Fruit fly (Drosophila melanogaster) whole organism, embryonic: ENCODE results near the gene CG9184.

Source experiments
- Adf1 ChIP-seq: fragments of 200-800 bp; sonication (Bioruptor generic); IDR thresholded peaks from 2 replicates; pipeline ENCODE4 v1.3.6; 2022; ENCODE audit warnings: missing biosample characterization, missing genetic modification characterization
- CG10267 ChIP-seq: fragments of 200-800 bp; sonication (Bioruptor generic); optimal IDR thresholded peaks from 2 replicates; lab custom pipeline; 2018; ENCODE audit warnings: missing biosample characterization, mild to moderate bottlenecking, missing genetic modification characterization, moderate library complexity
- CG10431 ChIP-seq: fragments of 200-800 bp; sonication (Bioruptor generic); optimal IDR thresholded peaks from 3 replicates; lab custom pipeline; 2018; ENCODE audit warnings: missing biosample characterization, mild to moderate bottlenecking, missing genetic modification characterization
- CG11247 ChIP-seq: fragments of 200-800 bp; sonication (Bioruptor generic); IDR thresholded peaks from 2 replicates; pipeline ENCODE4 v1.3.6; 2022; ENCODE audit warnings: missing biosample characterization, missing genetic modification characterization
- CG11560 ChIP-seq: fragments of 200-800 bp; sonication (Bioruptor generic); IDR thresholded peaks from 3 replicates; pipeline ENCODE4 v1.3.6; 2022; ENCODE audit warnings: missing biosample characterization, missing genetic modification characterization
- CG12104 ChIP-seq: fragments of 200-800 bp; sonication (Bioruptor generic); optimal IDR thresholded peaks from 3 replicates; lab custom pipeline; 2016; ENCODE audit warnings: missing biosample characterization, missing genetic modification characterization
- CG12942 ChIP-seq: fragments of 200-800 bp; sonication (Bioruptor generic); optimal IDR thresholded peaks from 3 replicates; lab custom pipeline; 2016; ENCODE audit warnings: missing biosample characterization, missing genetic modification characterization
- CG16813 ChIP-seq: fragments of 200-800 bp; sonication (Bioruptor generic); IDR thresholded peaks from 3 replicates; pipeline ENCODE4 v1.3.6; 2022; ENCODE audit warnings: missing biosample characterization, missing genetic modification characterization; ENCODE audit not compliant: partially characterized antibody
- CG17568 ChIP-seq: fragments of 200-800 bp; sonication (Bioruptor generic); optimal IDR thresholded peaks from 2 replicates; lab custom pipeline; 2018; ENCODE audit warnings: missing biosample characterization, mild to moderate bottlenecking, missing genetic modification characterization, moderate library complexity
- CG18262 ChIP-seq: fragments of 200-800 bp; optimal IDR thresholded peaks from 3 replicates; lab custom pipeline; 2019; ENCODE audit warnings: missing biosample characterization, mild to moderate bottlenecking, missing genetic modification characterization, moderate library complexity
- CG18599 ChIP-seq: fragments of 200-800 bp; sonication (Bioruptor generic); optimal IDR thresholded peaks from 3 replicates; lab custom pipeline; 2017; ENCODE audit warnings: missing biosample characterization, missing genetic modification characterization, mild to moderate bottlenecking, moderate library complexity, missing genetic modification reagents
- CG34422 ChIP-seq: fragments of 200-800 bp; sonication (Bioruptor generic); IDR thresholded peaks from 3 replicates; pipeline ENCODE4 v1.3.6; 2022; ENCODE audit warnings: missing biosample characterization, missing genetic modification characterization
- CG4328 ChIP-seq: fragments of 200-800 bp; sonication (Bioruptor generic); optimal IDR thresholded peaks from 3 replicates; lab custom pipeline; 2017; ENCODE audit warnings: missing biosample characterization, missing genetic modification reagents, missing genetic modification characterization
- CG4404 ChIP-seq: fragments of 200-800 bp; sonication (Bioruptor generic); IDR thresholded peaks from 2 replicates; pipeline ENCODE4 v1.3.6; 2022; ENCODE audit warnings: missing biosample characterization, missing genetic modification characterization
- CG6254 ChIP-seq: fragments of 200-800 bp; sonication (Bioruptor generic); optimal IDR thresholded peaks from 3 replicates; lab custom pipeline; 2017; ENCODE audit warnings: mild to moderate bottlenecking, missing biosample characterization, missing genetic modification reagents, missing genetic modification characterization
- CG7786 ChIP-seq: fragments of 200-800 bp; sonication (Bioruptor generic); optimal IDR thresholded peaks from 2 replicates; lab custom pipeline; 2016; ENCODE audit warnings: missing biosample characterization, missing genetic modification characterization
- CG7987 ChIP-seq: fragments of 200-800 bp; sonication (Bioruptor generic); optimal IDR thresholded peaks from 2 replicates; lab custom pipeline; 2018; ENCODE audit warnings: missing biosample characterization, mild to moderate bottlenecking, missing genetic modification characterization, moderate library complexity
- CG9797 ChIP-seq: fragments of 200-800 bp; sonication (Bioruptor generic); optimal IDR thresholded peaks from 3 replicates; lab custom pipeline; 2018; ENCODE audit warnings: missing biosample characterization, mild to moderate bottlenecking, missing genetic modification characterization
- CG9876 ChIP-seq: fragments of 200-800 bp; sonication (Bioruptor generic); optimal IDR thresholded peaks from 2 replicates; lab custom pipeline; 2016; ENCODE audit warnings: missing biosample characterization, missing genetic modification characterization
- Deaf1 ChIP-seq: fragments of 200-800 bp; optimal IDR thresholded peaks from 3 replicates; lab custom pipeline; 2019; ENCODE audit warnings: missing biosample characterization, mild to moderate bottlenecking, missing genetic modification characterization, moderate library complexity
- Dip3 ChIP-seq: fragments of 200-800 bp; sonication (Bioruptor generic); optimal IDR thresholded peaks from 3 replicates; lab custom pipeline; 2016; ENCODE audit warnings: missing biosample characterization, missing genetic modification characterization
- Dll ChIP-seq: fragments of 200-800 bp; sonication (Bioruptor generic); IDR thresholded peaks from 4 replicates; pipeline ENCODE4 v1.3.6; 2022; ENCODE audit warnings: missing biosample characterization, missing genetic modification characterization; ENCODE audit not compliant: partially characterized antibody
- Dref ChIP-seq: fragments of 200-800 bp; sonication (Bioruptor generic); IDR thresholded peaks from 2 replicates; pipeline ENCODE4 v1.3.6; 2022; ENCODE audit warnings: missing biosample characterization, missing genetic modification characterization
- ERR ChIP-seq: fragments of 200-800 bp; sonication (Bioruptor generic); optimal IDR thresholded peaks from 2 replicates; lab custom pipeline; 2016; ENCODE audit warnings: missing biosample characterization, missing genetic modification characterization
- Elba2 ChIP-seq: fragments of 200-800 bp; sonication (Bioruptor generic); optimal IDR thresholded peaks from 3 replicates; lab custom pipeline; 2016; ENCODE audit warnings: missing biosample characterization, missing genetic modification characterization
- HLH54F ChIP-seq: fragments of 200-800 bp; sonication (Bioruptor generic); optimal IDR thresholded peaks from 3 replicates; lab custom pipeline; 2016; ENCODE audit warnings: missing biosample characterization, missing genetic modification characterization
- Hmx ChIP-seq: fragments of 200-800 bp; sonication (Bioruptor generic); optimal IDR thresholded peaks from 2 replicates; lab custom pipeline; 2016; ENCODE audit warnings: missing biosample characterization, missing genetic modification characterization
- Mrtf ChIP-seq: fragments of 200-800 bp; sonication (Bioruptor generic); IDR thresholded peaks from 3 replicates; pipeline ENCODE4 v1.3.6; 2022; ENCODE audit warnings: missing biosample characterization, missing genetic modification characterization
- NC2β ChIP-seq: fragments of 200-800 bp; sonication (Bioruptor generic); optimal IDR thresholded peaks from 2 replicates; lab custom pipeline; 2016; ENCODE audit warnings: missing biosample characterization, missing genetic modification characterization
- Nf-YA ChIP-seq: fragments of 200-800 bp; sonication (Bioruptor generic); IDR thresholded peaks from 2 replicates; pipeline ENCODE4 v1.3.6; 2022; ENCODE audit warnings: missing biosample characterization, missing genetic modification characterization
- Side ChIP-seq: fragments of 200-800 bp; sonication (Bioruptor generic); optimal IDR thresholded peaks from 2 replicates; lab custom pipeline; 2016; ENCODE audit warnings: missing biosample characterization, missing genetic modification characterization
- Six4 ChIP-seq: fragments of 200-800 bp; sonication (Bioruptor generic); optimal IDR thresholded peaks from 2 replicates; lab custom pipeline; 2016; ENCODE audit warnings: missing biosample characterization, missing genetic modification characterization
- cg ChIP-seq: fragments of 200-800 bp; sonication (Bioruptor generic); optimal IDR thresholded peaks from 3 replicates; lab custom pipeline; 2019; ENCODE audit warnings: missing biosample characterization, mild to moderate bottlenecking, missing genetic modification characterization, moderate library complexity
- ci ChIP-seq: fragments of 200-800 bp; sonication (Bioruptor generic); IDR thresholded peaks from 3 replicates; pipeline ENCODE4 v1.3.6; 2022; ENCODE audit warnings: missing biosample characterization, missing genetic modification characterization
- da ChIP-seq: fragments of 200-800 bp; sonication (Bioruptor generic); optimal IDR thresholded peaks from 2 replicates; lab custom pipeline; 2016; ENCODE audit warnings: missing biosample characterization, missing genetic modification characterization
- dmrt99B ChIP-seq: fragments of 200-800 bp; sonication (Bioruptor generic); optimal IDR thresholded peaks from 2 replicates; lab custom pipeline; 2018; ENCODE audit warnings: missing biosample characterization, mild to moderate bottlenecking, missing genetic modification characterization, moderate library complexity
- ems ChIP-seq: fragments of 200-800 bp; sonication (Bioruptor generic); optimal IDR thresholded peaks from 3 replicates; lab custom pipeline; 2016; ENCODE audit warnings: missing biosample characterization, missing genetic modification characterization
- fd64A ChIP-seq: fragments of 200-800 bp; sonication (Bioruptor generic); optimal IDR thresholded peaks from 3 replicates; lab custom pipeline; 2018; ENCODE audit warnings: missing biosample characterization, mild to moderate bottlenecking, missing genetic modification characterization
- grau ChIP-seq: fragments of 200-800 bp; optimal IDR thresholded peaks from 3 replicates; lab custom pipeline; 2019; ENCODE audit warnings: missing biosample characterization, mild to moderate bottlenecking, missing genetic modification characterization, moderate library complexity
- ind ChIP-seq: fragments of 200-800 bp; sonication (Bioruptor generic); optimal IDR thresholded peaks from 3 replicates; lab custom pipeline; 2016; ENCODE audit warnings: missing biosample characterization, missing genetic modification characterization
- lov ChIP-seq, 2 experiments: fragments of 200-800 bp in 1 of 2; fragments of >200 bp in 1 of 2; sonication (Bioruptor generic) in 1 of 2; IDR thresholded peaks in 1 of 2; optimal IDR thresholded peaks in 1 of 2; 2 replicates in 1 of 2; 3 replicates in 1 of 2; pipeline versions ENCODE4 v1.3.6 to Lab custom; 2017 to 2022; ENCODE audit warnings: missing biosample characterization in 1 of 2, missing genetic modification characterization in 1 of 2
- mld ChIP-seq: fragments of 200-800 bp; sonication (Bioruptor generic); IDR thresholded peaks from 3 replicates; pipeline ENCODE4 v1.3.6; 2022; ENCODE audit warnings: missing biosample characterization, missing genetic modification characterization; ENCODE audit not compliant: partially characterized antibody
- pzg ChIP-seq: fragments of 200-800 bp; sonication (Bioruptor generic); optimal IDR thresholded peaks from 3 replicates; lab custom pipeline; 2018; ENCODE audit warnings: missing biosample characterization, mild to moderate bottlenecking, missing genetic modification characterization, moderate library complexity
- sd ChIP-seq: fragments of 200-800 bp; sonication (Bioruptor generic); optimal IDR thresholded peaks from 3 replicates; lab custom pipeline; 2018; ENCODE audit warnings: missing biosample characterization, mild to moderate bottlenecking, missing genetic modification characterization, moderate library complexity
- shn ChIP-seq: fragments of 200-800 bp; sonication (Bioruptor generic); optimal IDR thresholded peaks from 3 replicates; lab custom pipeline; 2016; ENCODE audit warnings: missing biosample characterization, missing genetic modification characterization
- sug ChIP-seq: fragments of 200-800 bp; optimal IDR thresholded peaks from 2 replicates; lab custom pipeline; 2019; ENCODE audit warnings: missing biosample characterization, mild to moderate bottlenecking, missing genetic modification characterization, moderate library complexity
- tin ChIP-seq: fragments of 200-800 bp; sonication (Bioruptor generic); optimal IDR thresholded peaks from 3 replicates; lab custom pipeline; 2016; ENCODE audit warnings: missing biosample characterization, missing genetic modification characterization
- tna ChIP-seq: fragments of 200-800 bp; sonication (Bioruptor generic); IDR thresholded peaks from 2 replicates; pipeline ENCODE4 v1.3.6; 2022; ENCODE audit warnings: missing biosample characterization, missing genetic modification characterization; ENCODE audit not compliant: partially characterized antibody
- toy ChIP-seq: fragments of 200-800 bp; sonication (Bioruptor generic); IDR thresholded peaks from 2 replicates; pipeline ENCODE4 v1.3.6; 2022; ENCODE audit warnings: missing biosample characterization, missing genetic modification characterization
- yki ChIP-seq: fragments of >200 bp; optimal IDR thresholded peaks from 3 replicates; lab custom pipeline; 2018

Gene CG9184

DNA sequence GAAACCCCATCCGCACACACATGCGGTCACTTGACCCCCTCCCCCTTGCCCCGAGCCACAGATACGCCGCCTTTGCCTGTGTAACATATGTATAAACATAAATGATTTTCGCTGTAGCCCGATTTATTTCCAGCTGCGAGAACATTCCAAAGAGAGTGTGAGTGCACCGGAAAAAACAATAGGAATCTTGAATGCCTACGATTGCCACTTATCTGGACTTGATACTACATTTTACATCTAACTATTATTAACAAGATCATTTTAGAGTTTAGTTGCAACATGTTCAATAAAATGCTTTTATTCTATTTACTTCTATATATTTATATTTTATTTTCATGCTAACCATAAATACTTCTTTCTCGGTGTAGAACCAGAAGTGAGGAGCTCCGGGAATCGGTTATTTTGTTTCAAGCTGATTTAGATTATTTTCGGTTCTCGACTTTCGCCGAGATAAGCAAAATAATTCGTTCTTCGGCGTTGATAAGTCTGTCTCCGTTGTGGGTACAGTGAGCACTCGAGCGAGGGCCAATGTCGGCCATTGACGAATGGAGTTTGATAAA lies 22.4 kb downstream of the CG9184 start (continued):
- TF ChIP-seq CG34422 (GFP tag; lab: Robert Waterston, UW), result peak; percentile 86
- TF ChIP-seq Dll, result no peak
- 0 out of 2 replicates have a peak, but pooled peaks have one; percentile 7 for TF ChIP-seq Adf1 (GFP tag; lab: Robert Waterston, UW)
- TF ChIP-seq Dref (GFP tag; lab: Robert Waterston, UW), result no peak
- peak; percentile 76 for TF ChIP-seq CG12942
- TF ChIP-seq ERR, result no peak
- TF ChIP-seq CG7987 (GFP tag; lab: Kevin White, UChicago), result peak; percentile 33
- TF ChIP-seq CG12104 (GFP tag; lab: Kevin White, UChicago), result peak; percentile 60
- TF ChIP-seq CG10267, result peak; percentile 84
- no peak for TF ChIP-seq pzg (GFP tag; lab: Kevin White, UChicago)
- no peak for TF ChIP-seq Side
- peak; percentile 70 for TF ChIP-seq CG10431 (GFP tag; lab: Kevin White, UChicago)
- no peak for TF ChIP-seq CG9876 (GFP tag; lab: Kevin White, UChicago)
- 0 out of 3 replicates have a peak, but pooled peaks have one; percentile 48 for TF ChIP-seq CG11560
- no peak; the same call in 1 of the 2 replicates for TF ChIP-seq tna (GFP tag; lab: Robert Waterston, UW)
- peak; percentile 90 for TF ChIP-seq CG18599 (GFP tag; lab: Kevin White, UChicago)
- no peak for TF ChIP-seq Hmx (GFP tag; lab: Kevin White, UChicago)
- TF ChIP-seq CG4328, result peak; percentile 84
- peak; percentile 68 for TF ChIP-seq Deaf1 (tag; lab: Kevin White, UChicago)
- no peak for TF ChIP-seq yki (lab: Kevin White, UChicago)
- TF ChIP-seq Nf-YA, result no peak
- TF ChIP-seq CG16813 (GFP tag; lab: Robert Waterston, UW), result no peak
- TF ChIP-seq cg (GFP tag; lab: Kevin White, UChicago), result no peak
- TF ChIP-seq Six4, result peak; percentile 80
- TF ChIP-seq Dip3 (GFP tag; lab: Kevin White, UChicago), result peak; percentile 43
- TF ChIP-seq sug (tag; lab: Kevin White, UChicago), result peak; percentile 72
- TF ChIP-seq sd, result peak; percentile 93
- TF ChIP-seq da, result no peak
- TF ChIP-seq Mrtf (GFP tag; lab: Robert Waterston, UW), result peak; percentile 70; the same call in 1 of the 3 replicates
- TF ChIP-seq CG11247 (GFP tag; lab: Robert Waterston, UW), result peak; percentile 60; the same call in 1 of the 2 replicates
- peak; percentile 19 for TF ChIP-seq NC2β (GFP tag; lab: Kevin White, UChicago)
- TF ChIP-seq Elba2 (GFP tag; lab: Kevin White, UChicago), result no peak
- no peak for TF ChIP-seq mld (GFP tag; lab: Robert Waterston, UW)
- TF ChIP-seq HLH54F (GFP tag; lab: Kevin White, UChicago), result no peak
- TF ChIP-seq CG18262 (tag; lab: Kevin White, UChicago), result peak; percentile 94
- peak; percentile 79 for TF ChIP-seq tin
- TF ChIP-seq ems (GFP tag; lab: Kevin White, UChicago), result no peak
- peak; percentile 79 for TF ChIP-seq CG6254 (GFP tag; lab: Kevin White, UChicago)
- peak; percentile 66 for TF ChIP-seq ind
- TF ChIP-seq toy, result no peak
- no peak for TF ChIP-seq shn
- TF ChIP-seq lov (optimal IDR thresholded peaks at IDR 0.05; lab: Kevin White, UChicago), result no peak
- peak; percentile 68; the same call in 2 of the 3 replicates for TF ChIP-seq lov (GFP tag; IDR thresholded peaks at IDR 0.05; lab: Robert Waterston, UW)
- peak; percentile 84 for TF ChIP-seq dmrt99B (tag; lab: Kevin White, UChicago)
- peak; percentile 19 for TF ChIP-seq CG7786 (GFP tag; lab: Kevin White, UChicago)
- peak; percentile 78 for TF ChIP-seq CG4404
- no peak for TF ChIP-seq CG9797 (GFP tag; lab: Kevin White, UChicago)
- peak; percentile 92 for TF ChIP-seq grau (tag; lab: Kevin White, UChicago)
- peak; percentile 90 for TF ChIP-seq ci
- TF ChIP-seq fd64A (GFP tag; lab: Kevin White, UChicago), result peak; percentile 65
- no peak for TF ChIP-seq CG17568 (GFP tag; lab: Kevin White, UChicago)
